Worm (Caenorhabditis elegans) whole organism, L2 larva: ENCODE results near the gene Y110A2AL.4.

Experiments
- alr-1 ChIP-seq: fragments of 150-350 bp; optimal IDR thresholded peaks from 2 replicates; lab custom pipeline; 2014; ENCODE audit warnings: missing biosample characterization, missing genetic modification characterization
- ceh-82 ChIP-seq: fragments of 150-350 bp; optimal IDR thresholded peaks from 2 replicates; lab custom pipeline; 2014; ENCODE audit warnings: missing biosample characterization, missing genetic modification characterization
- nhr-11 ChIP-seq: fragments of 150-350 bp; optimal IDR thresholded peaks from 2 replicates; lab custom pipeline; 2014; ENCODE audit warnings: missing biosample characterization, missing genetic modification characterization
- nhr-23 ChIP-seq: fragments of 150-350 bp; optimal IDR thresholded peaks from 2 replicates; lab custom pipeline; 2014; ENCODE audit warnings: missing biosample characterization, missing genetic modification reagents, missing genetic modification characterization
- nhr-237 ChIP-seq: fragments of 150-350 bp; optimal IDR thresholded peaks from 2 replicates; lab custom pipeline; 2014; ENCODE audit warnings: missing biosample characterization, missing genetic modification characterization
- nhr-77 ChIP-seq: fragments of 150-350 bp; optimal IDR thresholded peaks from 2 replicates; lab custom pipeline; 2014; ENCODE audit warnings: missing biosample characterization, missing genetic modification characterization
- snpc-4 ChIP-seq: fragments of 150-350 bp; optimal IDR thresholded peaks from 2 replicates; lab custom pipeline; 2014; ENCODE audit warnings: missing biosample characterization, missing genetic modification characterization
- ztf-4 ChIP-seq: fragments of 150-350 bp; optimal IDR thresholded peaks from 2 replicates; lab custom pipeline; 2014; ENCODE audit warnings: missing biosample characterization, missing genetic modification characterization

- TF ChIP-seq nhr-77 (tag; lab: Kevin White, UChicago) (no peak), ceh-82 (no peak), alr-1 (tag; lab: Kevin White, UChicago) (no peak), nhr-237 (tag; lab: Kevin White, UChicago) (no peak), nhr-23 (tag; lab: Kevin White, UChicago) (no peak), ztf-4 (tag; lab: Kevin White, UChicago) (no peak), snpc-4 (tag; lab: Kevin White, UChicago) (no peak), nhr-11 (tag; lab: Kevin White, UChicago) (no peak)
Observed at ce11 chrII:2853767-2854166, 14.7 kb downstream of the Y110A2AL.4 start.
